Fruit fly (Drosophila melanogaster): Measurements from ENCODE around the gene Yod1.

Gene Yod1

dm6 chr3L:5154917-5155613, 21.4 kb downstream of the Yod1 start (continued):
- TF ChIP-seq CG12659 (GFP tag; optimal IDR thresholded peaks at IDR 0.05) = peak; percentile 73
- TF ChIP-seq pan (optimal IDR thresholded peaks at IDR 0.05) = no peak
- TF ChIP-seq pan (GFP tag; optimal IDR thresholded peaks at IDR 0.05 in 1 of 2, IDR thresholded peaks at IDR 0.05 in 1 of 2) = no peak
- no peak for TF ChIP-seq CG8478 (optimal IDR thresholded peaks at IDR 0.05)
- TF ChIP-seq hbn (GFP tag; IDR thresholded peaks at IDR 0.05; ENCODE audit: partially characterized antibody) = no peak
- TF ChIP-seq CG16815 (GFP tag; optimal IDR thresholded peaks at IDR 0.05) = peak; percentile 32
- TF ChIP-seq CG17385 (GFP tag; optimal IDR thresholded peaks at IDR 0.05) = peak; percentile 70
- no peak for TF ChIP-seq Stat92E (GFP tag; optimal IDR thresholded peaks at IDR 0.05)
- TF ChIP-seq zfh2 (GFP tag; optimal IDR thresholded peaks at IDR 0.05) = peak; percentile 72
- TF ChIP-seq CG15479 (GFP tag; optimal IDR thresholded peaks at IDR 0.05) = no peak
- no peak; the same call in 1 of the 2 replicates for TF ChIP-seq CG14667 (GFP tag; IDR thresholded peaks at IDR 0.05)
- peak; percentile 45 for TF ChIP-seq kah (GFP tag; optimal IDR thresholded peaks at IDR 0.05)
- peak; percentile 30 for TF ChIP-seq Mes4 (GFP tag; optimal IDR thresholded peaks at IDR 0.05)
- 0 out of 2 replicates have a peak, but pooled peaks have one; percentile 58 for TF ChIP-seq dimm (GFP tag; IDR thresholded peaks at IDR 0.05)
- TF ChIP-seq Ada2b (GFP tag; IDR thresholded peaks at IDR 0.05) = peak; percentile 84
- TF ChIP-seq tx (GFP tag; optimal IDR thresholded peaks at IDR 0.05) = peak; percentile 64
- no peak for TF ChIP-seq CG1832 (GFP tag; optimal IDR thresholded peaks at IDR 0.05)
- no peak; the same call in 2 of the 3 replicates for TF ChIP-seq CG34422 (GFP tag; IDR thresholded peaks at IDR 0.05)
- peak; percentile 78 for TF ChIP-seq H2.0 (GFP tag; IDR thresholded peaks at IDR 0.05)
- TF ChIP-seq ranshi (GFP tag; IDR thresholded peaks at IDR 0.05) = peak; percentile 79; the same call in 1 of the 2 replicates
- peak; percentile 80 for TF ChIP-seq ind (GFP tag; optimal IDR thresholded peaks at IDR 0.05)
- TF ChIP-seq maf-S (GFP tag; optimal IDR thresholded peaks at IDR 0.05) = peak; percentile 63
- no peak for TF ChIP-seq Max (GFP tag; optimal IDR thresholded peaks at IDR 0.05)
- no peak for TF ChIP-seq dm (GFP tag; optimal IDR thresholded peaks at IDR 0.05)
- no peak for TF ChIP-seq CG11504 (tag; optimal IDR thresholded peaks at IDR 0.05)
- peak; percentile 38 for TF ChIP-seq CG11398 (GFP tag; optimal IDR thresholded peaks at IDR 0.05)
- TF ChIP-seq CG18599 (GFP tag; optimal IDR thresholded peaks at IDR 0.05) = peak; percentile 94
- peak; percentile 64 for TF ChIP-seq CG12071 (GFP tag; optimal IDR thresholded peaks at IDR 0.05)
- TF ChIP-seq zen2 (GFP tag; IDR thresholded peaks at IDR 0.05; ENCODE audit: partially characterized antibody) = no peak
- TF ChIP-seq Ets65A (GFP tag) = peak; percentile 93
- TF ChIP-seq Lpt (GFP tag; optimal IDR thresholded peaks at IDR 0.05) = no peak
- TF ChIP-seq CG43689 (GFP tag; IDR thresholded peaks at IDR 0.05) = no peak; the same call in none of the 2 replicates
- peak; percentile 69 for TF ChIP-seq CG4730 (GFP tag; IDR thresholded peaks at IDR 0.05)
- peak; percentile 77 for TF ChIP-seq CG12299 (tag; optimal IDR thresholded peaks at IDR 0.05)
- TF ChIP-seq CG10462 (GFP tag; optimal IDR thresholded peaks at IDR 0.05) = peak; percentile 36
- TF ChIP-seq knrl (GFP tag; IDR thresholded peaks at IDR 0.05; ENCODE audit: partially characterized antibody) = no peak
- peak; percentile 74 for TF ChIP-seq CG10147 (GFP tag; optimal IDR thresholded peaks at IDR 0.05)
- peak; percentile 88 for TF ChIP-seq tgo (GFP tag; IDR thresholded peaks at IDR 0.05)
- TF ChIP-seq luna (GFP tag; optimal IDR thresholded peaks at IDR 0.05) = no peak
- TF ChIP-seq cad (GFP tag; optimal IDR thresholded peaks at IDR 0.05) = no peak
- TF ChIP-seq Nf-YB (GFP tag; optimal IDR thresholded peaks at IDR 0.05) = no peak
- TF ChIP-seq gt (GFP tag; IDR thresholded peaks at IDR 0.05) = 0 out of 2 replicates have a peak, but pooled peaks have one; percentile 36
- peak; percentile 69; the same call in 1 of the 2 replicates for TF ChIP-seq CG11085 (GFP tag; IDR thresholded peaks at IDR 0.05)
- no peak for TF ChIP-seq CG2202 (tag; optimal IDR thresholded peaks at IDR 0.05)
- TF ChIP-seq CG1602 (GFP tag; optimal IDR thresholded peaks at IDR 0.05) = peak; percentile 51
- TF ChIP-seq CG13287 (GFP tag; IDR thresholded peaks at IDR 0.05; ENCODE audit: partially characterized antibody) = no peak
- no peak for TF ChIP-seq br (optimal IDR thresholded peaks at IDR 0.05)
- TF ChIP-seq CG13296 (GFP tag; optimal IDR thresholded peaks at IDR 0.05) = peak; percentile 82
- 0 out of 2 replicates have a peak, but pooled peaks have one; percentile 28 for TF ChIP-seq danr (GFP tag; IDR thresholded peaks at IDR 0.05)
- peak; percentile 20 for TF ChIP-seq mirr (GFP tag; optimal IDR thresholded peaks at IDR 0.05)

Data from whole organism, embryonic.